Fruit fly (Drosophila melanogaster): ENCODE results near the gene CG6763.

CG6763 gene

DNA sequence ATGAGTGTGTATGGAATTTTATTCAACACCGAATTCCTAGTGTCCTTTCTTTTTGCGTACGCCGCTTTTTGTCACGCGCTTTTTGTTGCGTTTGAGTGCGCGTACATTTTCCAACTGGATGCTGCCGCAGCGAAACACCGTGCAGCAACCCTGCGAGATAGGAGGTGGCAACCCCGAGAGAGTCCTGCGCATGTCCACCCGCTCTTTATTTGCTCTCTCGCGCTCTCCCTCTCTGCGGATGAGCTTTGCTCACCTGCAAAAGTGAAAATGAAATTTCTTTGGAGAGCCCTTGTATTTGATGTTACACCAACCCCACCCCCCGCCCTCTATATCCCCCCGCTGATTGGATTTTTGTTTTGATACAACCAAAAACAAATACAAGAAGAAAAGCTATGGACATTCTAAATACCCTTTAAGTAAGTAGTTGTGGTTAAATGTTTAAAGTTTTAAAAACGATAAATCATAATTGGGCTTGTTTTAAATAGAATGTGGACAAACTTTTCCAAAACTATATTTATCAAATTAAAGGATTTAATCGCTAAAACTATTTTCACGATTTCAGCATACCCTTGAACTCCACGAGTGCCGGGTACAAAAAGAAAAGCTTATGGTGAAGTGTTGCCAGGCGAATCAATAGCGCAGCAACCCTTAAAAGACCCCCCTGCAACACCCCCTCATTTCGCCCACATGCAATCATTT, 43.7 kb upstream of the CG6763 start (continued):
- TF ChIP-seq CG32767 (GFP tag; IDR thresholded peaks at IDR 0.05) = peak; percentile 56
- peak; percentile 41; the same call in 1 of the 2 replicates for TF ChIP-seq esg (GFP tag; conservative IDR thresholded peaks at IDR 0.05)
- peak; percentile 54 for TF ChIP-seq CoRest (tag; optimal IDR thresholded peaks at IDR 0.05)
- peak; percentile 41; the same call in 1 of the 2 replicates for TF ChIP-seq danr (GFP tag; IDR thresholded peaks at IDR 0.05)
- TF ChIP-seq eve (GFP tag; optimal IDR thresholded peaks at IDR 0.05) = peak in 1 of 2 experiments; percentile 37
- peak; percentile 73; the same call in 2 of the 3 replicates for TF ChIP-seq Mrtf (GFP tag; IDR thresholded peaks at IDR 0.05)
- no peak for TF ChIP-seq NC2α (GFP tag; optimal IDR thresholded peaks at IDR 0.05)
- no peak for TF ChIP-seq Poxn (GFP tag; IDR thresholded peaks at IDR 0.05)
- TF ChIP-seq CG14050 (GFP tag; IDR thresholded peaks at IDR 0.05) = peak; percentile 48
- peak; percentile 13 for TF ChIP-seq CG1647 (GFP tag; optimal IDR thresholded peaks at IDR 0.05)
- no peak for TF ChIP-seq mirr (GFP tag; optimal IDR thresholded peaks at IDR 0.05)
- 0 out of 2 replicates have a peak, but pooled peaks have one; percentile 10 for TF ChIP-seq CG11085 (GFP tag; IDR thresholded peaks at IDR 0.05)
- TF ChIP-seq CG14965 (GFP tag; optimal IDR thresholded peaks at IDR 0.05; ENCODE audit: borderline replicate concordance) = no peak
- no peak for TF ChIP-seq Vsx1 (GFP tag; optimal IDR thresholded peaks at IDR 0.05)
- TF ChIP-seq Hsf (GFP tag; optimal IDR thresholded peaks at IDR 0.05) = peak; percentile 35
- TF ChIP-seq CG17328 (GFP tag; IDR thresholded peaks at IDR 0.05) = peak; percentile 64; the same call in 1 of the 2 replicates
- TF ChIP-seq shn (GFP tag; optimal IDR thresholded peaks at IDR 0.05) = no peak
- TF ChIP-seq run (tag; optimal IDR thresholded peaks at IDR 0.05) = peak; percentile 48
- peak; percentile 88 for TF ChIP-seq CG11504 (tag; optimal IDR thresholded peaks at IDR 0.05)
- peak; percentile 36 for TF ChIP-seq CG5245 (GFP tag; optimal IDR thresholded peaks at IDR 0.05)
- peak; percentile 11 for TF ChIP-seq gsb-n (tag; optimal IDR thresholded peaks at IDR 0.05)
- TF ChIP-seq dpn (GFP tag; optimal IDR thresholded peaks at IDR 0.05) = peak in 1 of 2 experiments; percentile 45
- TF ChIP-seq seq (GFP tag; IDR thresholded peaks at IDR 0.05) = peak; percentile 70; the same call in 1 of the 2 replicates
- peak; percentile 27 for TF ChIP-seq Camta (GFP tag; optimal IDR thresholded peaks at IDR 0.05)
- TF ChIP-seq az2 (GFP tag; optimal IDR thresholded peaks at IDR 0.05) = peak; percentile 38
- TF ChIP-seq Max (GFP tag; optimal IDR thresholded peaks at IDR 0.05) = no peak
- TF ChIP-seq CG18262 (tag; optimal IDR thresholded peaks at IDR 0.05) = peak; percentile 78
- TF ChIP-seq sob (GFP tag; IDR thresholded peaks at IDR 0.05) = peak; percentile 66
- peak; percentile 46 for TF ChIP-seq CG15011 (GFP tag; optimal IDR thresholded peaks at IDR 0.05)
- TF ChIP-seq CG9932 (GFP tag; IDR thresholded peaks at IDR 0.05) = peak; percentile 63
- TF ChIP-seq croc (GFP tag; conservative IDR thresholded peaks at IDR 0.05) = peak; percentile 47; the same call in 2 of the 3 replicates
- peak; percentile 69 for TF ChIP-seq CG6683 (GFP tag; optimal IDR thresholded peaks at IDR 0.05)
- TF ChIP-seq gem (tag; optimal IDR thresholded peaks at IDR 0.05) = peak; percentile 83
- TF ChIP-seq zen2 (GFP tag; IDR thresholded peaks at IDR 0.05; ENCODE audit: partially characterized antibody) = no peak
- TF ChIP-seq CG2712 (tag; optimal IDR thresholded peaks at IDR 0.05) = no peak
- TF ChIP-seq CG10462 (GFP tag; optimal IDR thresholded peaks at IDR 0.05) = no peak
- TF ChIP-seq Awh (GFP tag; IDR thresholded peaks at IDR 0.05) = peak; percentile 42; the same call in 1 of the 2 replicates
- peak; percentile 76 for TF ChIP-seq zfh1 (GFP tag; IDR thresholded peaks at IDR 0.05)
- TF ChIP-seq CG11695 (GFP tag; IDR thresholded peaks at IDR 0.05) = peak; percentile 70; the same call in 2 of the 3 replicates
- no peak for TF ChIP-seq corto (GFP tag; optimal IDR thresholded peaks at IDR 0.05)
- TF ChIP-seq CG7745 (tag; optimal IDR thresholded peaks at IDR 0.05) = no peak
- peak; percentile 93 for TF ChIP-seq CG18599 (GFP tag; optimal IDR thresholded peaks at IDR 0.05)
- TF ChIP-seq klu (GFP tag; IDR thresholded peaks at IDR 0.05) = no peak
- TF ChIP-seq CG1529 (GFP tag; optimal IDR thresholded peaks at IDR 0.05) = peak; percentile 15
- no peak for TF ChIP-seq CG1792 (GFP tag; optimal IDR thresholded peaks at IDR 0.05)
- TF ChIP-seq Dip3 (GFP tag; optimal IDR thresholded peaks at IDR 0.05) = peak; percentile 42
- TF ChIP-seq CG7963 (GFP tag; IDR thresholded peaks at IDR 0.05; ENCODE audit: partially characterized antibody) = no peak
- peak; percentile 35 for TF ChIP-seq emc (GFP tag; optimal IDR thresholded peaks at IDR 0.05)
- TF ChIP-seq CkIIα-i1 (GFP tag; IDR thresholded peaks at IDR 0.05) = no peak
- TF ChIP-seq p53 (GFP tag; optimal IDR thresholded peaks at IDR 0.05) = no peak

Measured in whole organism, embryonic.